Worm (Caenorhabditis elegans) whole organism, early embryonic: ENCODE data around the gene K06H6.2.

ENCODE experiments used
- B0310.2 ChIP-seq: sonication (generic microtip); optimal IDR thresholded peaks from 2 replicates; lab custom pipeline; 2016; ENCODE audit warnings: mild to moderate bottlenecking, missing genetic modification characterization, missing compliant biosample characterization
- F13C5.2 ChIP-seq: sonication (generic microtip); optimal IDR thresholded peaks from 2 replicates; lab custom pipeline; 2017; ENCODE audit warnings: mild to moderate bottlenecking, missing genetic modification characterization, inconsistent platforms, missing compliant biosample characterization
- aly-1 ChIP-seq: sonication (generic microtip); optimal IDR thresholded peaks from 2 replicates; lab custom pipeline; 2016; ENCODE audit warnings: missing genetic modification characterization, missing compliant biosample characterization
- ama-1 ChIP-seq: fragments of 150-350 bp; optimal IDR thresholded peaks from 2 replicates; lab custom pipeline; 2014
- ceh-13 ChIP-seq: fragments of 200-800 bp; sonication (Bioruptor generic); optimal IDR thresholded peaks from 2 replicates; lab custom pipeline; 2018; ENCODE audit warnings: mild to moderate bottlenecking, missing genetic modification characterization, missing compliant biosample characterization
- ceh-36 ChIP-seq: sonication (generic microtip); optimal IDR thresholded peaks from 2 replicates; lab custom pipeline; 2016; ENCODE audit warnings: missing genetic modification characterization, inconsistent platforms, missing compliant biosample characterization
- ets-7 ChIP-seq: sonication (generic microtip); optimal IDR thresholded peaks from 2 replicates; lab custom pipeline; 2016; ENCODE audit warnings: missing genotype, missing genetic modification characterization, missing compliant biosample characterization
- flt-1 ChIP-seq: fragments of 200-800 bp; sonication (Bioruptor generic); IDR thresholded peaks from 2 replicates; pipeline ENCODE4 v1.3.6; 2022; ENCODE audit warnings: missing genetic modification characterization, missing compliant biosample characterization
- hmbx-1 ChIP-seq: sonication (generic microtip); optimal IDR thresholded peaks from 2 replicates; lab custom pipeline; 2016; ENCODE audit warnings: mild to moderate bottlenecking, missing genetic modification characterization, missing compliant biosample characterization
- hmg-4 ChIP-seq: fragments of 200-800 bp; sonication (Bioruptor generic); optimal IDR thresholded peaks from 2 replicates; lab custom pipeline; 2018; ENCODE audit warnings: mild to moderate bottlenecking, missing genetic modification characterization, missing compliant biosample characterization
- hnd-1 ChIP-seq: sonication (generic microtip); optimal IDR thresholded peaks from 2 replicates; lab custom pipeline; 2016; ENCODE audit warnings: missing genetic modification characterization, missing compliant biosample characterization
- pes-1 ChIP-seq: fragments of 200-800 bp; sonication (Bioruptor generic); IDR thresholded peaks from 2 replicates; pipeline ENCODE4 v1.3.6; 2022; ENCODE audit warnings: missing genetic modification reagents, missing genetic modification characterization, missing compliant biosample characterization
- scrt-1 ChIP-seq: fragments of 200-800 bp; sonication (Bioruptor generic); IDR thresholded peaks from 2 replicates; pipeline ENCODE4 v1.3.6; 2022; ENCODE audit warnings: missing genetic modification characterization, missing compliant biosample characterization
- sea-1 ChIP-seq: fragments of 200-800 bp; sonication (Bioruptor generic); conservative IDR thresholded peaks from 2 replicates; pipeline ENCODE4 v1.3.6; 2022; ENCODE audit warnings: missing genetic modification characterization, missing compliant biosample characterization
- tbx-11 ChIP-seq: fragments of 200-800 bp; sonication (Bioruptor generic); IDR thresholded peaks from 2 replicates; pipeline ENCODE4 v1.3.6; 2022; ENCODE audit warnings: missing genetic modification characterization, missing compliant biosample characterization
- tbx-37 ChIP-seq: fragments of 200-800 bp; sonication (Bioruptor generic); conservative IDR thresholded peaks from 2 replicates; pipeline ENCODE4 v1.3.6; 2022; ENCODE audit warnings: missing genetic modification reagents, missing genetic modification characterization, missing compliant biosample characterization
- tra-4 ChIP-seq: sonication (generic microtip); optimal IDR thresholded peaks from 2 replicates; lab custom pipeline; 2017; ENCODE audit warnings: missing genetic modification characterization, missing compliant biosample characterization

Gene K06H6.2

DNA sequence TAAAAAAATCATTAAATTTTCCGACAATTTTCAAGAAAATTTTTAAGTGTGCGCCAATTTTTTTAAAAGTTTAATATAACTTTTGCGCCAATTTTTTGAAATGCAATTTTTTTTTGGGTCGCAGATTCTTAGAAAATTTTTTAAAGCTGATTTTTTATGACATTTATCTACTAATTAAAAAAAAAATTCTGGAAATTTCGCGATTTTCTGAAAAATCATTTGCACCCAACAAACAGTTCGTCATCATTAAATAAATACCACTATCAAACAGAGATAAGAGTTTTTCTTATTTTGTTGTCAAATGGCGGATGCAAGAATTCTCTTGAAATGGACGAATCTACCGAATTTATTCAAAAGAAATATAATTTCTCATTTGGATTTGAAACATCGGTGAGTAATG, 29.7 kb downstream of the K06H6.2 start, which contains the start of gene F48G7.13:
Gene F48G7.13 (plus strand): TSS at position 301 of the 400 bp plus-strand sequence.
- TF ChIP-seq B0310.2 (tag; lab: Kevin White, UChicago) (no peak), ama-1 (lab: Kevin White, UChicago) (no peak), ets-7 (no peak), ceh-36 (no peak)

ce11 chrV:617917-618316, 32.3 kb downstream of the K06H6.2 start:
- TF ChIP-seq flt-1 (GFP tag; lab: Robert Waterston, UW) (no peak), ceh-36 (no peak), ets-7 (no peak), B0310.2 (tag; lab: Kevin White, UChicago) (no peak), hnd-1 (tag; lab: Kevin White, UChicago) (no peak), aly-1 (tag; lab: Kevin White, UChicago) (no peak)

DNA sequence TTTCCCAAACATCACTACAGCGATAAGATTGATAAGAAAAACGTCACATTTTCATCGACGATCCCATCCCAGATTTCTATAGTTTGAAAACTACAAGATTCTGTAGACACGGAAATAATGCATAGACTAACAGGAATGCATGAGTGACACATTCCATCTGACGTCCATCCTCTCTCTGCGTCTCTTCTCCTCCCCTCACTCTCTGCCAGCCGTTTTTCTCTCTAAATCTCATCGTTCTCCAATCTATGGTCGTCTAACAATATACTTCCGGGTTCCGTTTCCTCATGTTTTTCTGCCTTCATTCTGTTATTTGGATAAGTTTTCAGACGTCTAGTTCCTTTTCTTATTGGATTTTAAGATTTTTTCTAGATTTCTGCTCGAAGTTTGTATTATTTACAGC, 33.5 kb downstream of the K06H6.2 start, which contains the start of gene F48G7.4:
Gene F48G7.4 (plus strand): TSS at position 400 of the 400 bp plus-strand sequence.
- TF ChIP-seq flt-1 (GFP tag; lab: Robert Waterston, UW), result no peak
- no peak for TF ChIP-seq sea-1
- TF ChIP-seq hmg-4 (GFP tag; lab: Kevin White, UChicago), result no peak
- no peak for TF ChIP-seq B0310.2 (tag; lab: Kevin White, UChicago)
- no peak for TF ChIP-seq aly-1 (tag; lab: Kevin White, UChicago)
- TF ChIP-seq tbx-11 (GFP tag; lab: Robert Waterston, UW), result no peak
- TF ChIP-seq F13C5.2, result no peak
- TF ChIP-seq ceh-13 (GFP tag; lab: Kevin White, UChicago), result no peak
- no peak for TF ChIP-seq tbx-37 (GFP tag; lab: Robert Waterston, UW)
- TF ChIP-seq ceh-36, result no peak
- no peak for TF ChIP-seq ama-1 (lab: Kevin White, UChicago)
- no peak for TF ChIP-seq hnd-1 (tag; lab: Kevin White, UChicago)
- TF ChIP-seq tra-4 (tag; lab: Kevin White, UChicago), result no peak
- TF ChIP-seq hmbx-1, result no peak
- TF ChIP-seq pes-1, result no peak
- TF ChIP-seq scrt-1 (GFP tag; lab: Robert Waterston, UW), result no peak
- TF ChIP-seq ets-7, result no peak

ce11 chrV:620987-621386, 35.4 kb downstream of the K06H6.2 start:
- TF ChIP-seq flt-1 (GFP tag; lab: Robert Waterston, UW), result no peak
- no peak for TF ChIP-seq hmbx-1
- TF ChIP-seq tra-4 (tag; lab: Kevin White, UChicago), result no peak
- TF ChIP-seq ceh-36, result no peak
- no peak for TF ChIP-seq ama-1 (lab: Kevin White, UChicago)
- TF ChIP-seq tbx-37 (GFP tag; lab: Robert Waterston, UW), result no peak
- no peak for TF ChIP-seq ceh-13 (GFP tag; lab: Kevin White, UChicago)
- TF ChIP-seq aly-1 (tag; lab: Kevin White, UChicago), result no peak

- TF ChIP-seq ceh-13 (GFP tag; lab: Kevin White, UChicago) (no peak), tbx-37 (GFP tag; lab: Robert Waterston, UW) (no peak), ets-7 (no peak), ama-1 (lab: Kevin White, UChicago) (no peak), aly-1 (tag; lab: Kevin White, UChicago) (no peak), hnd-1 (tag; lab: Kevin White, UChicago) (no peak), scrt-1 (GFP tag; lab: Robert Waterston, UW) (no peak), hmbx-1 (no peak), tbx-11 (GFP tag; lab: Robert Waterston, UW) (no peak), flt-1 (GFP tag; lab: Robert Waterston, UW) (no peak), ceh-36 (no peak), tra-4 (tag; lab: Kevin White, UChicago) (no peak), sea-1 (no peak), F13C5.2 (no peak)
These were observed 37.3 kb downstream of the K06H6.2 start, which contains the start of gene F48G7.5 for ce11 chrV:622902-623301. Gene F48G7.5 (minus strand): TSS chrV:622935.

ce11 chrV:624922-625321, 39.4 kb downstream of the K06H6.2 start, which contains the start of gene srt-17:
Gene srt-17 (minus strand): TSS chrV:625022.
- no peak for TF ChIP-seq sea-1
- no peak for TF ChIP-seq flt-1 (GFP tag; lab: Robert Waterston, UW)
- no peak for TF ChIP-seq ceh-36
- TF ChIP-seq ceh-13 (GFP tag; lab: Kevin White, UChicago), result no peak
- TF ChIP-seq hmg-4 (GFP tag; lab: Kevin White, UChicago), result no peak
- TF ChIP-seq tbx-37 (GFP tag; lab: Robert Waterston, UW), result no peak
- no peak for TF ChIP-seq pes-1
- no peak for TF ChIP-seq B0310.2 (tag; lab: Kevin White, UChicago)
- TF ChIP-seq F13C5.2, result no peak
- no peak for TF ChIP-seq hnd-1 (tag; lab: Kevin White, UChicago)
- TF ChIP-seq scrt-1 (GFP tag; lab: Robert Waterston, UW), result no peak
- TF ChIP-seq ets-7, result no peak

- TF ChIP-seq ceh-13 (GFP tag; lab: Kevin White, UChicago), result no peak
- no peak for TF ChIP-seq tra-4 (tag; lab: Kevin White, UChicago)
- no peak for TF ChIP-seq ceh-36
- no peak for TF ChIP-seq flt-1 (GFP tag; lab: Robert Waterston, UW)
- no peak for TF ChIP-seq pes-1
- TF ChIP-seq ama-1 (lab: Kevin White, UChicago), result no peak
- no peak for TF ChIP-seq B0310.2 (tag; lab: Kevin White, UChicago)
These were observed 40.7 kb downstream of the K06H6.2 start, which contains the start of gene F48G7.7 for ce11 chrV:626321-626720. Gene F48G7.7 (minus strand): TSS chrV:626421.

ce11 chrV:627585-627984, 42.0 kb downstream of the K06H6.2 start, which contains the start of gene F48G7.8:
Gene F48G7.8 (minus strand): TSS chrV:627685.
- TF ChIP-seq hmbx-1, result no peak
- no peak for TF ChIP-seq ama-1 (lab: Kevin White, UChicago)
- TF ChIP-seq F13C5.2, result no peak
- no peak for TF ChIP-seq hmg-4 (GFP tag; lab: Kevin White, UChicago)
- TF ChIP-seq ceh-13 (GFP tag; lab: Kevin White, UChicago), result no peak
- TF ChIP-seq scrt-1 (GFP tag; lab: Robert Waterston, UW), result no peak
- TF ChIP-seq flt-1 (GFP tag; lab: Robert Waterston, UW), result no peak
- no peak for TF ChIP-seq hnd-1 (tag; lab: Kevin White, UChicago)
